Worm (Caenorhabditis elegans): ENCODE measurements around the gene C05D11.5.

Gene C05D11.5

DNA sequence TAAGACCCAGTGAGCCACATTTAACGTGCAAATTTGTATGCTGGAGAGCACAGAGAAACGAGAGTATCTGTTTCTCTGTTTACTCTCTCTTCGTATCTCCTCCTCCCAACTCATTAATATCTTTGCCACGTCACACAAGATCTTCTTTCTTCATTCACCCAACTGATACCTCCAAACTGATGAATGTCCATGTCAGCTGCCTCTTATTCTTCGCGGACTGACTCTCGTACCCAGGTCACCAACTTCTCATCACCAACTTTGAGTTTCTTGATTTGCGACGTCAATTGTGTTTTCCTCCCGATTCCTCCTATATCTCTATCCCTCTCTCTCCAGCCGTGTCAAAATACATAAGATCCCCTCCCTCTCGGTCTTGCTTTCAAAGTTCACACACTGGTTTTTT lies 9.5 kb downstream of the C05D11.5 start:
- TF ChIP-seq cnd-1 (tag; optimal IDR thresholded peaks at IDR 0.05) (no peak), unc-120 (tag; optimal IDR thresholded peaks at IDR 0.05; ENCODE audit: poor library complexity, severe bottlenecking) (peak; percentile 69), blmp-1 (tag; optimal IDR thresholded peaks at IDR 0.05) (no peak), elt-1 (tag; optimal IDR thresholded peaks at IDR 0.05; ENCODE audit: borderline replicate concordance, insufficient read depth) (no peak), mab-5 (tag; optimal IDR thresholded peaks at IDR 0.05) (peak; percentile 48), hlh-1 (tag; optimal IDR thresholded peaks at IDR 0.05) (peak; percentile 99), unc-62 (GFP tag; optimal IDR thresholded peaks at IDR 0.05) (peak; percentile 89)

DNA sequence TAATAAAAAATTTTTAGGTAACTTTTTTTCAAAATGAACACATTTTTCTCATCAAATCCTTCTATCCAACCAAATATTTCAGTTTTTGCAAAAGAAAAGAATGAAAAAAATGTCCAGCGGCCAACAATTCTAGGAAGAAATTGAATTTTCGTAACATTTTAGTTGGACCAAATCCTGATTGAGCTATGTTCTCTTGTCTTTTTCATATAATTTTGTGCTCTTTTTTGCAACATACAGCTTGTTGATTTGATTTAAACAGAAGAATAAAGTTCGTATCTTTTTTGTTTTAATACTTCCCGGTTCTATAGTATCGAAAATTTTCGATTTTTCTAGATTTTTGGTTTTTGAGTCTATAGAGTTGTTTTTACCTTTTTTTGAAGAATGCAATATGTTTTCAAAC lies 12.4 kb downstream of the C05D11.5 start:
- TF ChIP-seq nhr-28 (tag; optimal IDR thresholded peaks at IDR 0.05) (no peak), snpc-4 (tag; optimal IDR thresholded peaks at IDR 0.05) (no peak), mep-1 (tag; optimal IDR thresholded peaks at IDR 0.05) (no peak), sem-2 (GFP tag; optimal IDR thresholded peaks at IDR 0.05) (no peak), ces-1 (GFP tag; optimal IDR thresholded peaks at IDR 0.05) (peak; percentile 57), pha-4 (tag; optimal IDR thresholded peaks at IDR 0.05) (no peak), M03D4.4 (tag; optimal IDR thresholded peaks at IDR 0.05) (no peak), drap-1 (GFP tag; optimal IDR thresholded peaks at IDR 0.05) (no peak), unc-62 (GFP tag; optimal IDR thresholded peaks at IDR 0.05) (no peak)

DNA sequence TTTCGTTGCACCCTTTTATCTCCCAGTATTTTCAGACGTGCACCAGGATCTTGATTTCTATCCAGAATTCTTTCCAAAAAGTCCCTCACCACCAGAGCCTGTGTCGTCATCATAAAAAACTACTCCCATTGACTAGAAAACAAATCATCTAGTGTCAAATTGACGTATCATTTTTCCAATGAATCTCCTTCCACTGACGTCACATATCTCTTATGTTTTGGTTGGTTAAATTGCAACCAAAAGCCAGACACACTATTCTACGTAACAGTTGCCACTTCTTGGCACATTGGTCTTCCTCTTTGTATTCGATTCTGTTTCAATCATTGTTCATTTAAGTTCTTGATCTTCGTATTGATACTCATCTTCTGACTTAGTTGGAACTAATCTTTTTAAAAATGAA lies 13.7 kb downstream of the C05D11.5 start:
- peak; percentile 59 for TF ChIP-seq hlh-1 (tag; optimal IDR thresholded peaks at IDR 0.05)
- TF ChIP-seq nhr-237 (tag; optimal IDR thresholded peaks at IDR 0.05), result no peak
- peak; percentile 24 for TF ChIP-seq unc-62 (GFP tag; optimal IDR thresholded peaks at IDR 0.05)

DNA sequence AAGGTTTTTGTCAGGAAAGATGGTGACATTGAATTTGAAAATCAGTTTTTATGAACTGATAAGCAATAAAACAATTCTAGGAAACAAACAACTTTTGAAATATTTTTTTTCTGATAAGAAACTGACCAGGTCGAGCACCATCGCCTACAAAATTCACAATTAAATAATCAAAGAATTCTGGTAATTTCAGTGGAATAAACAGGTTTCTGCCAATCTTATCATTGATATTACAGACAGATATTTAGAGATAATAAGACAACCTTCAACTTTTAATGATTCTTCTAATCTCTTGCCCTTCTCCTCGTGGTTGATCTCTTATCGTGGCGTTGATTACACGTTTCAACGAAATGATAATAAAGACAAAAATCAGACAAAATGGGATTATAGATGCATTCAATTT lies 15.4 kb downstream of the C05D11.5 start:
- TF ChIP-seq snpc-4 (tag; optimal IDR thresholded peaks at IDR 0.05) (no peak), cnd-1 (tag; optimal IDR thresholded peaks at IDR 0.05) (no peak), M03D4.4 (tag; optimal IDR thresholded peaks at IDR 0.05) (no peak), elt-1 (tag; optimal IDR thresholded peaks at IDR 0.05; ENCODE audit: borderline replicate concordance, insufficient read depth) (peak; percentile 7), ceh-43 (GFP tag; optimal IDR thresholded peaks at IDR 0.05) (no peak)

DNA sequence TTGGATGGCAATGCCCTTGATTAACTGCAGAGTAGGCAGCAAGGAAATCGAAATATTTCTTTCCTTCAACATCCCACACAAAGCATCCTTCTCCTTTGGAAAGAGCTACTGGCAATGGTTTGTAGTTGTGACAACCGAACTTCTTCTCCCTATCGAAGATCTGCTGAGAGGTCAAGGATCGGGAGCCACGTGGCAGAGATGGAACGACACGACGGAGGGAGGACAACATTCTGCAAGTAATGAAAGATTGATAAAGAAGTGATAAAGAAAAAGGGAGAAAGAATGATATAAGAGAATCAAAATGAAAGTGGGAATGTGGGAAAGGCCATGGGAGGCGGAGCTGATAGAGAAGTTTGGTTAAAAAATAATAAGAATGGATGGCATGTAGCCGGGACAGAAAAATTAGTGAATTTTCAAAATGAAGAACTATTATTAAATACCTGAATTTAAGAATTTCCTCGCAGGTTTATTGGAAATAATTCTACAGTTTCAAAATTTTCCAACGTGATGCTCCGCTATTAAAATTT lies 16.0 kb downstream of the C05D11.5 start, which contains the start of gene oatr-1:
TSS of gene oatr-1 (minus strand) at position 477 of the 527 bp plus-strand sequence.
- TF ChIP-seq flh-1 (GFP tag; optimal IDR thresholded peaks at IDR 0.05), result no peak
- TF ChIP-seq ztf-11 (tag; optimal IDR thresholded peaks at IDR 0.05), result no peak
- TF ChIP-seq M03D4.4 (tag; optimal IDR thresholded peaks at IDR 0.05), result no peak
- no peak for TF ChIP-seq drap-1 (GFP tag; optimal IDR thresholded peaks at IDR 0.05)
- no peak for TF ChIP-seq cnd-1 (tag; optimal IDR thresholded peaks at IDR 0.05)
- no peak for TF ChIP-seq lin-13 (tag; optimal IDR thresholded peaks at IDR 0.05)
- TF ChIP-seq elt-1 (tag; optimal IDR thresholded peaks at IDR 0.05; ENCODE audit: borderline replicate concordance, insufficient read depth), result no peak
- TF ChIP-seq ces-1 (GFP tag; optimal IDR thresholded peaks at IDR 0.05), result no peak
- no peak for TF ChIP-seq sptf-1 (tag; optimal IDR thresholded peaks at IDR 0.05)
- TF ChIP-seq mab-5 (tag; optimal IDR thresholded peaks at IDR 0.05), result no peak
- no peak for TF ChIP-seq mep-1 (tag; optimal IDR thresholded peaks at IDR 0.05)
- no peak for TF ChIP-seq zip-8 (tag; optimal IDR thresholded peaks at IDR 0.05)
- no peak for TF ChIP-seq hlh-1 (tag; optimal IDR thresholded peaks at IDR 0.05)
- TF ChIP-seq ceh-43 (GFP tag; optimal IDR thresholded peaks at IDR 0.05), result no peak
- no peak for TF ChIP-seq ceh-39 (tag; optimal IDR thresholded peaks at IDR 0.05)
- no peak for TF ChIP-seq sem-2 (GFP tag; optimal IDR thresholded peaks at IDR 0.05)
- no peak for TF ChIP-seq bed-3 (GFP tag; optimal IDR thresholded peaks at IDR 0.05)
- TF ChIP-seq nhr-237 (tag; optimal IDR thresholded peaks at IDR 0.05), result no peak

DNA sequence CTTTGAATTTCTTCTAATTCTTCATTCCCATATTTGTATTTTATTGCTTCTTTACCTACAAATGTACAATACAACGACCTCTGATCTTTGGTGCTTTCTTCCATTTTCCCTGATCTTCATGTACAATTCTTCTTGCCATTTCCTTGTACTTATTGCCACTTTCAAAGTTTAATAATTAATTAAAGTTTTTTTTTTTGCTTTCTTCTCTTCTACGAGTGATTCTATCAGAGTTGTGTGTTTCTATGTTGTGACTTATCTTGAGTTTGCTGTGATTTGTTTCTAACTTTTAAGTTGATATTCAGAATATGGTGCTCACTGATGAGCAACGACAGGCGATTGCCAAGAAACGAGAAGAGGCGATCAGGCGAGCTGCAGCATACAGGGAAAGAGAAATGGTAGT lies 21.2 kb downstream of the C05D11.5 start, which contains the start of gene smrc-1:
TSS of gene smrc-1 (plus strand) at position 301 of the 400 bp plus-strand sequence.
- TF ChIP-seq hlh-1 (tag; optimal IDR thresholded peaks at IDR 0.05) (no peak), ceh-83 (GFP tag; optimal IDR thresholded peaks at IDR 0.05) (no peak), lsy-2 (tag; optimal IDR thresholded peaks at IDR 0.05) (no peak), bed-3 (GFP tag; optimal IDR thresholded peaks at IDR 0.05) (no peak), unc-120 (tag; optimal IDR thresholded peaks at IDR 0.05; ENCODE audit: poor library complexity, severe bottlenecking) (no peak), unc-39 (tag; optimal IDR thresholded peaks at IDR 0.05) (no peak), nhr-28 (tag; optimal IDR thresholded peaks at IDR 0.05) (no peak), ces-1 (GFP tag; optimal IDR thresholded peaks at IDR 0.05) (no peak), pha-4 (tag; optimal IDR thresholded peaks at IDR 0.05) (no peak), nhr-237 (tag; optimal IDR thresholded peaks at IDR 0.05) (no peak), ham-2 (GFP tag; optimal IDR thresholded peaks at IDR 0.05) (no peak)

Measured in whole organism, mixed stage, embryonic.